Worm (Caenorhabditis elegans): Measurements from ENCODE around the gene clec-208.

ce11 chrV:2133512-2133911, 35.8 kb downstream of the clec-208 start:
- TF ChIP-seq nfyb-1 (GFP tag; IDR thresholded peaks at IDR 0.05), result no peak
- TF ChIP-seq ztf-28 (GFP tag; IDR thresholded peaks at IDR 0.05), result no peak
- TF ChIP-seq madf-10 (tag; optimal IDR thresholded peaks at IDR 0.05), result no peak
- TF ChIP-seq unc-62 (GFP tag; optimal IDR thresholded peaks at IDR 0.05), result no peak
- TF ChIP-seq F10E7.11 (tag; optimal IDR thresholded peaks at IDR 0.05), result no peak
- TF ChIP-seq mel-28 (tag; optimal IDR thresholded peaks at IDR 0.05; ENCODE audit: borderline replicate concordance), result no peak
- no peak for TF ChIP-seq ceh-79 (tag; optimal IDR thresholded peaks at IDR 0.05)
- no peak for TF ChIP-seq fkh-3 (tag; optimal IDR thresholded peaks at IDR 0.05)
- TF ChIP-seq rcor-1 (GFP tag; IDR thresholded peaks at IDR 0.05), result no peak
- TF ChIP-seq Y95B8A.8 (GFP tag; IDR thresholded peaks at IDR 0.05), result no peak
- TF ChIP-seq nhr-90 (tag; optimal IDR thresholded peaks at IDR 0.05), result no peak

Data from whole organism, young adult.